Fruit fly (Drosophila melanogaster): ENCODE measurements around the gene dj.

The dj gene

dm6 chr3R:7091904-7092303 lies 32.8 kb downstream of the dj start (continued):
- TF ChIP-seq CG17359 (tag; optimal IDR thresholded peaks at IDR 0.05) (no peak), ERR (GFP tag; optimal IDR thresholded peaks at IDR 0.05) (no peak), Sry-δ (GFP tag; optimal IDR thresholded peaks at IDR 0.05) (peak; percentile 86), ci (GFP tag; IDR thresholded peaks at IDR 0.05) (peak; percentile 46; the same call in 1 of the 3 replicates), CG4617 (GFP tag; optimal IDR thresholded peaks at IDR 0.05; ENCODE audit: borderline replicate concordance) (peak; percentile 24), ac (GFP tag; optimal IDR thresholded peaks at IDR 0.05) (no peak), Dll (GFP tag; IDR thresholded peaks at IDR 0.05; ENCODE audit: partially characterized antibody) (peak; percentile 75), usp (GFP tag; optimal IDR thresholded peaks at IDR 0.05) (no peak), gcm2 (GFP tag; optimal IDR thresholded peaks at IDR 0.05) (no peak), CG10565 (GFP tag; optimal IDR thresholded peaks at IDR 0.05) (no peak), bab2 (GFP tag; optimal IDR thresholded peaks at IDR 0.05) (peak; percentile 12), CG11398 (GFP tag; optimal IDR thresholded peaks at IDR 0.05) (no peak), CG9876 (GFP tag; optimal IDR thresholded peaks at IDR 0.05) (no peak), ato (GFP tag; IDR thresholded peaks at IDR 0.05; ENCODE audit: partially characterized antibody) (no peak), esg (GFP tag; conservative IDR thresholded peaks at IDR 0.05) (no peak), E2f2 (GFP tag; IDR thresholded peaks at IDR 0.05) (peak; percentile 53), CG5180 (GFP tag; optimal IDR thresholded peaks at IDR 0.05) (no peak), CG31365 (tag; optimal IDR thresholded peaks at IDR 0.05) (no peak), BEAF-32 (GFP tag; optimal IDR thresholded peaks at IDR 0.05) (peak; percentile 71), D19A (tag; optimal IDR thresholded peaks at IDR 0.05) (peak; percentile 47), CG15696 (tag; optimal IDR thresholded peaks at IDR 0.05) (peak; percentile 30), CG6854 (GFP tag; optimal IDR thresholded peaks at IDR 0.05) (no peak), CG14860 (GFP tag; IDR thresholded peaks at IDR 0.05; ENCODE audit: partially characterized antibody) (peak; percentile 70), Aef1 (GFP tag; IDR thresholded peaks at IDR 0.05) (no peak), zen (tag; optimal IDR thresholded peaks at IDR 0.05) (peak; percentile 7), CG13894 (tag; optimal IDR thresholded peaks at IDR 0.05) (no peak), Dref (GFP tag; IDR thresholded peaks at IDR 0.05) (peak; percentile 61), Hmr (GFP tag; optimal IDR thresholded peaks at IDR 0.05) (peak; percentile 26), Scr (GFP tag; IDR thresholded peaks at IDR 0.05; ENCODE audit: partially characterized antibody) (peak; percentile 62), CG9797 (GFP tag; optimal IDR thresholded peaks at IDR 0.05) (peak; percentile 13), Neu2 (GFP tag; optimal IDR thresholded peaks at IDR 0.05; ENCODE audit: borderline replicate concordance) (no peak), HHEX (GFP tag; optimal IDR thresholded peaks at IDR 0.05) (no peak), CG12942 (GFP tag; optimal IDR thresholded peaks at IDR 0.05) (no peak), BtbVII (GFP tag; optimal IDR thresholded peaks at IDR 0.05) (no peak), CG8944 (GFP tag; optimal IDR thresholded peaks at IDR 0.05) (no peak), CG6813 (GFP tag; optimal IDR thresholded peaks at IDR 0.05) (no peak), p53 (GFP tag; optimal IDR thresholded peaks at IDR 0.05) (no peak), Ravus (GFP tag; IDR thresholded peaks at IDR 0.05) (no peak), croc (GFP tag; conservative IDR thresholded peaks at IDR 0.05) (no peak), CoRest (tag; optimal IDR thresholded peaks at IDR 0.05) (peak; percentile 60), lbe (GFP tag; optimal IDR thresholded peaks at IDR 0.05) (no peak), nerfin-2 (GFP tag; IDR thresholded peaks at IDR 0.05; ENCODE audit: partially characterized antibody) (no peak), ftz-f1 (GFP tag; optimal IDR thresholded peaks at IDR 0.05) (no peak), CG6254 (GFP tag; optimal IDR thresholded peaks at IDR 0.05) (no peak), CG8290 (GFP tag; optimal IDR thresholded peaks at IDR 0.05) (peak; percentile 71), CG8290 (tag; optimal IDR thresholded peaks at IDR 0.05) (no peak), en (GFP tag; optimal IDR thresholded peaks at IDR 0.05) (no peak), dati (GFP tag; IDR thresholded peaks at IDR 0.05) (no peak), gcm (GFP tag; optimal IDR thresholded peaks at IDR 0.05) (peak; percentile 14), CG3847 (GFP tag; IDR thresholded peaks at IDR 0.05) (peak; percentile 43), CG7357 (GFP tag; IDR thresholded peaks at IDR 0.05) (no peak)
